Fruit fly (Drosophila melanogaster): ENCODE measurements around the gene Tpr2.

Tpr2 gene

dm6 chr2L:16535673-16536144, 44.4 kb downstream of the Tpr2 start:
- TF ChIP-seq cnc (optimal IDR thresholded peaks at IDR 0.05) (no peak), Crg-1 (GFP tag; optimal IDR thresholded peaks at IDR 0.05) (peak; percentile 19), kay (GFP tag; ENCODE audit: borderline replicate concordance) (peak; percentile 69), CG33017 (tag; optimal IDR thresholded peaks at IDR 0.05) (peak; percentile 83), CG11617 (GFP tag; optimal IDR thresholded peaks at IDR 0.05) (peak; percentile 70), Clk (GFP tag; optimal IDR thresholded peaks at IDR 0.05) (peak; percentile 50), cic (GFP tag; optimal IDR thresholded peaks at IDR 0.05) (peak; percentile 57), CG5204 (GFP tag; optimal IDR thresholded peaks at IDR 0.05) (peak; percentile 76), tj (GFP tag; optimal IDR thresholded peaks at IDR 0.05) (no peak), CG7045 (GFP tag; optimal IDR thresholded peaks at IDR 0.05) (peak; percentile 65), Mnt (GFP tag; optimal IDR thresholded peaks at IDR 0.05) (peak; percentile 17), CG12768 (GFP tag; optimal IDR thresholded peaks at IDR 0.05) (peak; percentile 78), CG7101 (tag; optimal IDR thresholded peaks at IDR 0.05) (peak; percentile 83), ovo (GFP tag; optimal IDR thresholded peaks at IDR 0.05) (peak; percentile 12), CG14711 (tag; optimal IDR thresholded peaks at IDR 0.05) (peak; percentile 79), Hr96 (GFP tag; optimal IDR thresholded peaks at IDR 0.05) (peak; percentile 9), pad (GFP tag; optimal IDR thresholded peaks at IDR 0.05) (peak; percentile 32), CG1620 (GFP tag; optimal IDR thresholded peaks at IDR 0.05) (peak; percentile 37), bab1 (GFP tag; optimal IDR thresholded peaks at IDR 0.05) (peak; percentile 60), toe (GFP tag; optimal IDR thresholded peaks at IDR 0.05) (peak; percentile 22)

dm6 chr2L:16536501-16536900, 45.2 kb downstream of the Tpr2 start:
- TF ChIP-seq tj (GFP tag; optimal IDR thresholded peaks at IDR 0.05) (peak; percentile 62), CG12768 (GFP tag; optimal IDR thresholded peaks at IDR 0.05) (no peak), cnc (optimal IDR thresholded peaks at IDR 0.05) (no peak), CG7045 (GFP tag; optimal IDR thresholded peaks at IDR 0.05) (no peak), pad (GFP tag; optimal IDR thresholded peaks at IDR 0.05) (peak; percentile 98), CG11617 (GFP tag; optimal IDR thresholded peaks at IDR 0.05) (no peak), Hr96 (GFP tag; optimal IDR thresholded peaks at IDR 0.05) (no peak), cic (GFP tag; optimal IDR thresholded peaks at IDR 0.05) (no peak), CG7101 (tag; optimal IDR thresholded peaks at IDR 0.05) (no peak), CG1620 (GFP tag; optimal IDR thresholded peaks at IDR 0.05) (no peak), Clk (GFP tag; optimal IDR thresholded peaks at IDR 0.05) (no peak), CG5204 (GFP tag; optimal IDR thresholded peaks at IDR 0.05) (no peak), kay (GFP tag; ENCODE audit: borderline replicate concordance) (no peak), ovo (GFP tag; optimal IDR thresholded peaks at IDR 0.05) (peak; percentile 49), Mnt (GFP tag; optimal IDR thresholded peaks at IDR 0.05) (no peak), CG14711 (tag; optimal IDR thresholded peaks at IDR 0.05) (no peak), Crg-1 (GFP tag; optimal IDR thresholded peaks at IDR 0.05) (no peak), CG33017 (tag; optimal IDR thresholded peaks at IDR 0.05) (no peak), toe (GFP tag; optimal IDR thresholded peaks at IDR 0.05) (no peak), bab1 (GFP tag; optimal IDR thresholded peaks at IDR 0.05) (no peak)

DNA sequence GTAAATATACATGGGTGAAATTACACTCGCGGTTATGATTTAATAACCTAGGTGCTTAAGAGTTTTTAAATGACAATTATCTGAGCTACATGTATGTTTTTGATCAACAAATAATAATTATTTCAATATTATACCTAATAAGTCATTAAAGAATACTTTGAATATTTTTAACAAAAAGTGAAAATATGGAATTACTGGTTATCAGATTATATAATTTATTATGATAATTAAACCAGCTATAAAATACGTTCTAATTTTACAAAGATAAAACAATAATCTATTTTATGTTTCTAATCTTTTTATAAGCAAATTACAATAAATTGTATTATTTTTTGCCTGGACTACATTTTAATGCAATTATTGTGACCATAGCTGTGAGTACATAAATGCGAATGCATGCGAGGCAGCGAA, 45.7 kb downstream of the Tpr2 start:
- TF ChIP-seq bab1 (GFP tag; optimal IDR thresholded peaks at IDR 0.05) (peak; percentile 71), cnc (optimal IDR thresholded peaks at IDR 0.05) (no peak), CG5204 (GFP tag; optimal IDR thresholded peaks at IDR 0.05) (no peak), ovo (GFP tag; optimal IDR thresholded peaks at IDR 0.05) (no peak), CG14711 (tag; optimal IDR thresholded peaks at IDR 0.05) (peak; percentile 66), CG7101 (tag; optimal IDR thresholded peaks at IDR 0.05) (peak; percentile 48), CG11617 (GFP tag; optimal IDR thresholded peaks at IDR 0.05) (no peak)

DNA sequence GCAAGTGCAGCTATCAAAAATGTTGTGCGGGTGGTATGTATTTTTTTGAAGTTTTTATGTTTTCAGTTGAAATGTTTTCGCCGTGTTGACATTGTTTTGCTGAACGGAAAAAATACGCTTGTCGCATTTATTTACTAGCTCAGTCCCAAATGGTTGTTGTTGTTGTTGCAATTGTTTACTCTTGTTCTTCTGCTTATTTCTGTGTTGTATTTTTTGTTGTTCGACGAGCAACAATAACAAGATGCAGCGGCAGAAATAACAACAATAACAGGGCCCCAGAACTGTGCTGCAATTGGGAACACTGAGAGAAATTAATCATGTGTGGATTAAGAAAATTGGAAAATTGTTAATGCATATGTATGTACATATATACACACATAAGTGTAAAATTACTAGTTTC, 46.8 kb downstream of the Tpr2 start:
- TF ChIP-seq toe (GFP tag; optimal IDR thresholded peaks at IDR 0.05) (no peak), tj (GFP tag; optimal IDR thresholded peaks at IDR 0.05) (peak; percentile 79), kay (GFP tag; ENCODE audit: borderline replicate concordance) (peak; percentile 3), CG14711 (tag; optimal IDR thresholded peaks at IDR 0.05) (peak; percentile 8), pad (GFP tag; optimal IDR thresholded peaks at IDR 0.05) (peak; percentile 30)

DNA sequence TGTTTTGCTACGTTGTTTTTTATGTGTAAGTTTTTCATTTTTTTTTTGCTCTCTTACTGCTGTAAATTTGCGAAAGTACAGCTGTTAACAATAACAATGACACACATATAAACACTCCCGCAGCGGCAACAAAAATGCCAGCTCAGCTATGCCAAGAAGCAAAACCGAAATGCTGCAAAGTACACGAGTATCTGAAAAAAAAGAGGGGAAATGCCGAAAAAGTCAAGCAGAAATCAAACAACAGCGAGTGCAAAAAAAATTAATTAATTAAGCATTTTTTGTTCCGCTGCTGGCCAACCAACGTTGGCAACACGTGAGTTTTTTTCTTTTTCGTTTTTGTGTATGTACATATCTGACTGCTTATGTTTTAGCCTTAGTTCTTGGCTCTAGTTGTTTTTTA, 47.6 kb downstream of the Tpr2 start:
- TF ChIP-seq pad (GFP tag; optimal IDR thresholded peaks at IDR 0.05) = peak; percentile 93
- no peak for TF ChIP-seq CG33017 (tag; optimal IDR thresholded peaks at IDR 0.05)
- peak; percentile 98 for TF ChIP-seq tj (GFP tag; optimal IDR thresholded peaks at IDR 0.05)

dm6 chr2L:16540773-16541172, 49.4 kb downstream of the Tpr2 start:
- TF ChIP-seq ovo (GFP tag; optimal IDR thresholded peaks at IDR 0.05) (no peak), CG11617 (GFP tag; optimal IDR thresholded peaks at IDR 0.05) (no peak), tj (GFP tag; optimal IDR thresholded peaks at IDR 0.05) (no peak), Clk (GFP tag; optimal IDR thresholded peaks at IDR 0.05) (no peak), cic (GFP tag; optimal IDR thresholded peaks at IDR 0.05) (no peak), kay (GFP tag; ENCODE audit: borderline replicate concordance) (no peak), CG12768 (GFP tag; optimal IDR thresholded peaks at IDR 0.05) (no peak), CG5204 (GFP tag; optimal IDR thresholded peaks at IDR 0.05) (no peak), CG1620 (GFP tag; optimal IDR thresholded peaks at IDR 0.05) (no peak), CG7101 (tag; optimal IDR thresholded peaks at IDR 0.05) (no peak), bab1 (GFP tag; optimal IDR thresholded peaks at IDR 0.05) (no peak)

dm6 chr2L:16541318-16541717, 50.0 kb downstream of the Tpr2 start:
- no peak for TF ChIP-seq Crg-1 (GFP tag; optimal IDR thresholded peaks at IDR 0.05)
- no peak for TF ChIP-seq Hr96 (GFP tag; optimal IDR thresholded peaks at IDR 0.05)
- no peak for TF ChIP-seq CG1620 (GFP tag; optimal IDR thresholded peaks at IDR 0.05)
- TF ChIP-seq CG7101 (tag; optimal IDR thresholded peaks at IDR 0.05) = no peak
- no peak for TF ChIP-seq cic (GFP tag; optimal IDR thresholded peaks at IDR 0.05)
- no peak for TF ChIP-seq Mnt (GFP tag; optimal IDR thresholded peaks at IDR 0.05)
- TF ChIP-seq CG5204 (GFP tag; optimal IDR thresholded peaks at IDR 0.05) = no peak
- no peak for TF ChIP-seq toe (GFP tag; optimal IDR thresholded peaks at IDR 0.05)
- TF ChIP-seq CG14711 (tag; optimal IDR thresholded peaks at IDR 0.05) = no peak
- no peak for TF ChIP-seq cnc (optimal IDR thresholded peaks at IDR 0.05)
- no peak for TF ChIP-seq ovo (GFP tag; optimal IDR thresholded peaks at IDR 0.05)
- TF ChIP-seq CG11617 (GFP tag; optimal IDR thresholded peaks at IDR 0.05) = no peak
- TF ChIP-seq Clk (GFP tag; optimal IDR thresholded peaks at IDR 0.05) = no peak
- no peak for TF ChIP-seq CG33017 (tag; optimal IDR thresholded peaks at IDR 0.05)
- TF ChIP-seq tj (GFP tag; optimal IDR thresholded peaks at IDR 0.05) = no peak
- TF ChIP-seq bab1 (GFP tag; optimal IDR thresholded peaks at IDR 0.05) = no peak
- TF ChIP-seq kay (GFP tag; ENCODE audit: borderline replicate concordance) = no peak
- no peak for TF ChIP-seq CG12768 (GFP tag; optimal IDR thresholded peaks at IDR 0.05)

Data from whole organism, adult.